Worm (Caenorhabditis elegans): ENCODE data around the gene Y75B8A.28.

Y75B8A.28 gene

ce11 chrIII:12284157-12284556 lies 34.7 kb upstream of the Y75B8A.28 start:
- no peak for TF ChIP-seq hlh-1 (tag; optimal IDR thresholded peaks at IDR 0.05)
- TF ChIP-seq ceh-39 (tag; optimal IDR thresholded peaks at IDR 0.05), result no peak
- no peak for TF ChIP-seq snpc-4 (tag; optimal IDR thresholded peaks at IDR 0.05)
- TF ChIP-seq sptf-1 (tag; optimal IDR thresholded peaks at IDR 0.05), result no peak
- TF ChIP-seq lin-13 (tag; optimal IDR thresholded peaks at IDR 0.05), result no peak
- TF ChIP-seq ztf-11 (tag; optimal IDR thresholded peaks at IDR 0.05), result no peak
- TF ChIP-seq unc-120 (tag; optimal IDR thresholded peaks at IDR 0.05; ENCODE audit: poor library complexity, severe bottlenecking), result no peak
- TF ChIP-seq nhr-237 (tag; optimal IDR thresholded peaks at IDR 0.05), result no peak
- no peak for TF ChIP-seq flh-1 (GFP tag; optimal IDR thresholded peaks at IDR 0.05)
- no peak for TF ChIP-seq drap-1 (GFP tag; optimal IDR thresholded peaks at IDR 0.05)
- no peak for TF ChIP-seq lsy-2 (tag; optimal IDR thresholded peaks at IDR 0.05)
- no peak for TF ChIP-seq ham-2 (GFP tag; optimal IDR thresholded peaks at IDR 0.05)
- TF ChIP-seq pha-4 (tag; optimal IDR thresholded peaks at IDR 0.05), result no peak
- no peak for TF ChIP-seq mls-2 (tag; optimal IDR thresholded peaks at IDR 0.05)
- TF ChIP-seq bed-3 (GFP tag; optimal IDR thresholded peaks at IDR 0.05), result no peak
- TF ChIP-seq M03D4.4 (tag; optimal IDR thresholded peaks at IDR 0.05), result no peak

ce11 chrIII:12292465-12292864 lies 26.4 kb upstream of the Y75B8A.28 start:
- TF ChIP-seq tbx-8 (GFP tag; optimal IDR thresholded peaks at IDR 0.05), result no peak
- no peak for TF ChIP-seq elt-1 (tag; optimal IDR thresholded peaks at IDR 0.05; ENCODE audit: borderline replicate concordance, insufficient read depth)
- TF ChIP-seq nhr-28 (tag; optimal IDR thresholded peaks at IDR 0.05), result no peak
- no peak for TF ChIP-seq blmp-1 (tag; optimal IDR thresholded peaks at IDR 0.05)
- TF ChIP-seq ces-1 (GFP tag; optimal IDR thresholded peaks at IDR 0.05), result no peak
- TF ChIP-seq unc-62 (GFP tag; optimal IDR thresholded peaks at IDR 0.05), result no peak
- no peak for TF ChIP-seq cnd-1 (tag; optimal IDR thresholded peaks at IDR 0.05)
- no peak for TF ChIP-seq drap-1 (GFP tag; optimal IDR thresholded peaks at IDR 0.05)
- no peak for TF ChIP-seq lin-13 (tag; optimal IDR thresholded peaks at IDR 0.05)
- TF ChIP-seq M03D4.4 (tag; optimal IDR thresholded peaks at IDR 0.05), result no peak

ce11 chrIII:12297303-12297702 lies 21.6 kb upstream of the Y75B8A.28 start:
- TF ChIP-seq lsy-2 (tag; optimal IDR thresholded peaks at IDR 0.05) (no peak), nhr-237 (tag; optimal IDR thresholded peaks at IDR 0.05) (no peak), zip-8 (tag; optimal IDR thresholded peaks at IDR 0.05) (no peak), hlh-1 (tag; optimal IDR thresholded peaks at IDR 0.05) (no peak), elt-1 (tag; optimal IDR thresholded peaks at IDR 0.05; ENCODE audit: borderline replicate concordance, insufficient read depth) (no peak), ceh-39 (tag; optimal IDR thresholded peaks at IDR 0.05) (no peak), tbx-8 (GFP tag; optimal IDR thresholded peaks at IDR 0.05) (no peak), mls-2 (tag; optimal IDR thresholded peaks at IDR 0.05) (no peak), ztf-11 (tag; optimal IDR thresholded peaks at IDR 0.05) (no peak), nhr-28 (tag; optimal IDR thresholded peaks at IDR 0.05) (no peak), snpc-4 (tag; optimal IDR thresholded peaks at IDR 0.05) (no peak), unc-120 (tag; optimal IDR thresholded peaks at IDR 0.05; ENCODE audit: poor library complexity, severe bottlenecking) (no peak)

ce11 chrIII:12299259-12299658 lies 19.6 kb upstream of the Y75B8A.28 start:
- TF ChIP-seq ceh-39 (tag; optimal IDR thresholded peaks at IDR 0.05), result no peak
- no peak for TF ChIP-seq blmp-1 (tag; optimal IDR thresholded peaks at IDR 0.05)
- no peak for TF ChIP-seq tbx-8 (GFP tag; optimal IDR thresholded peaks at IDR 0.05)
- TF ChIP-seq snpc-4 (tag; optimal IDR thresholded peaks at IDR 0.05), result no peak
- no peak for TF ChIP-seq ces-1 (GFP tag; optimal IDR thresholded peaks at IDR 0.05)
- no peak for TF ChIP-seq ham-2 (GFP tag; optimal IDR thresholded peaks at IDR 0.05)
- TF ChIP-seq drap-1 (GFP tag; optimal IDR thresholded peaks at IDR 0.05), result no peak
- TF ChIP-seq nhr-28 (tag; optimal IDR thresholded peaks at IDR 0.05), result no peak
- no peak for TF ChIP-seq unc-39 (tag; optimal IDR thresholded peaks at IDR 0.05)
- TF ChIP-seq mep-1 (tag; optimal IDR thresholded peaks at IDR 0.05), result no peak
- TF ChIP-seq unc-62 (GFP tag; optimal IDR thresholded peaks at IDR 0.05), result no peak
- TF ChIP-seq unc-120 (tag; optimal IDR thresholded peaks at IDR 0.05; ENCODE audit: poor library complexity, severe bottlenecking), result no peak
- TF ChIP-seq nhr-237 (tag; optimal IDR thresholded peaks at IDR 0.05), result no peak
- no peak for TF ChIP-seq ceh-83 (GFP tag; optimal IDR thresholded peaks at IDR 0.05)

- no peak for TF ChIP-seq lsy-2 (tag; optimal IDR thresholded peaks at IDR 0.05)
- TF ChIP-seq zip-8 (tag; optimal IDR thresholded peaks at IDR 0.05), result peak; percentile 12
Observed at ce11 chrIII:12303084-12303483, 15.8 kb upstream of the Y75B8A.28 start, which contains the start of gene mrp-8. TSS of gene mrp-8 (minus strand) at chrIII:12303184.

ce11 chrIII:12304805-12305377 lies 14.0 kb upstream of the Y75B8A.28 start:
- TF ChIP-seq ceh-39 (tag; optimal IDR thresholded peaks at IDR 0.05), result no peak
- TF ChIP-seq lin-32 (GFP tag; optimal IDR thresholded peaks at IDR 0.05), result no peak

Measured in whole organism, mixed stage, embryonic.